Worm (Caenorhabditis elegans): ENCODE measurements around the gene nhr-150.

- no peak for TF ChIP-seq W03F9.2 (tag; optimal IDR thresholded peaks at IDR 0.05)
- TF ChIP-seq him-1 (tag; optimal IDR thresholded peaks at IDR 0.05), result no peak
Measured at ce11 chrV:15434647-15435046, 46.6 kb downstream of the nhr-150 start.
